Worm (Caenorhabditis elegans) whole organism, midembryonic: ENCODE measurements around the gene Y47A7.2.

Experiments used
- T22C8.4 ChIP-seq: fragments of 200-800 bp; sonication (Bioruptor generic); IDR thresholded peaks from 2 replicates; pipeline ENCODE4 v1.3.6; 2022; ENCODE audit warnings: missing genetic modification characterization, missing compliant biosample characterization
- cog-1 ChIP-seq: sonication (generic microtip); optimal IDR thresholded peaks from 2 replicates; lab custom pipeline; 2016; ENCODE audit warnings: missing genetic modification characterization, missing compliant biosample characterization
- flt-1 ChIP-seq: fragments of 200-800 bp; sonication (Bioruptor generic); IDR thresholded peaks from 2 replicates; pipeline ENCODE4 v1.3.6; 2022; ENCODE audit warnings: missing genetic modification characterization, missing compliant biosample characterization
- med-1 ChIP-seq: sonication (generic microtip); optimal IDR thresholded peaks from 2 replicates; lab custom pipeline; 2017; ENCODE audit warnings: missing genetic modification characterization, mild to moderate bottlenecking, missing compliant biosample characterization, antibody characterized with exemption, missing genetic modification reagents; ENCODE audit not compliant: insufficient read depth
- tab-1 ChIP-seq: fragments of 200-800 bp; sonication (Bioruptor generic); IDR thresholded peaks from 2 replicates; pipeline ENCODE4 v1.3.6; 2022; ENCODE audit warnings: missing genetic modification characterization, missing compliant biosample characterization
- ztf-29 ChIP-seq: fragments of 200-800 bp; sonication (Bioruptor generic); IDR thresholded peaks from 2 replicates; pipeline ENCODE4 v1.3.6; 2022; ENCODE audit warnings: missing genetic modification reagents, missing genetic modification characterization, missing compliant biosample characterization

- TF ChIP-seq T22C8.4 (GFP tag; lab: Robert Waterston, UW) (no peak), med-1 (GFP tag; lab: Kevin White, UChicago) (no peak), flt-1 (no peak), tab-1 (GFP tag; lab: Robert Waterston, UW) (no peak), cog-1 (no peak), ztf-29 (no peak)
Measured at ce11 chrV:5172833-5173232, 25.3 kb downstream of the Y47A7.2 start, which contains the start of gene srt-65.
